Worm (Caenorhabditis elegans) whole organism, L2 larva: ENCODE measurements around the gene mog-2.

ENCODE experiments used
- C34F6.9 ChIP-seq: fragments of 150-350 bp; optimal IDR thresholded peaks from 2 replicates; lab custom pipeline; 2014; ENCODE audit warnings: missing biosample characterization, missing genetic modification characterization
- F13H6.1 ChIP-seq: sonication (generic microtip); optimal IDR thresholded peaks from 2 replicates; lab custom pipeline; 2016; ENCODE audit warnings: missing genetic modification characterization, missing compliant biosample characterization
- Y55F3AM.14 ChIP-seq: fragments of 200-800 bp; sonication (Bioruptor generic); optimal IDR thresholded peaks from 2 replicates; lab custom pipeline; 2018; ENCODE audit warnings: mild to moderate bottlenecking, missing genetic modification characterization, missing compliant biosample characterization
- ZK546.5 ChIP-seq: sonication (generic microtip); optimal IDR thresholded peaks from 2 replicates; lab custom pipeline; 2017; ENCODE audit warnings: missing biosample characterization, missing genetic modification characterization
- alr-1 ChIP-seq: fragments of 150-350 bp; optimal IDR thresholded peaks from 2 replicates; lab custom pipeline; 2014; ENCODE audit warnings: missing biosample characterization, missing genetic modification characterization
- aly-2 ChIP-seq: fragments of 150-350 bp; optimal IDR thresholded peaks from 2 replicates; lab custom pipeline; 2014; ENCODE audit warnings: missing biosample characterization, missing genetic modification characterization
- ama-1 ChIP-seq: fragments of 150-350 bp; optimal IDR thresholded peaks from 2 replicates; lab custom pipeline; 2018; ENCODE audit warnings: inconsistent platforms
- blmp-1 ChIP-seq: sonication (generic microtip); optimal IDR thresholded peaks from 2 replicates; lab custom pipeline; 2017; ENCODE audit warnings: missing genetic modification characterization, mild to moderate bottlenecking, missing compliant biosample characterization, antibody characterized with exemption, moderate library complexity; ENCODE audit not compliant: insufficient read depth
- ceh-16 ChIP-seq: fragments of 150-350 bp; optimal IDR thresholded peaks from 2 replicates; lab custom pipeline; 2014; ENCODE audit warnings: missing biosample characterization, missing genetic modification characterization
- ceh-82 ChIP-seq: fragments of 150-350 bp; optimal IDR thresholded peaks from 2 replicates; lab custom pipeline; 2014; ENCODE audit warnings: missing biosample characterization, missing genetic modification characterization
- crh-2 ChIP-seq: sonication (generic microtip); optimal IDR thresholded peaks from 2 replicates; lab custom pipeline; 2017; ENCODE audit warnings: missing biosample characterization, missing genetic modification characterization
- dmd-4 ChIP-seq: sonication (generic microtip); optimal IDR thresholded peaks from 2 replicates; lab custom pipeline; 2017; ENCODE audit warnings: missing biosample characterization, missing genetic modification characterization
- elt-1 ChIP-seq: fragments of 150-350 bp; optimal IDR thresholded peaks from 2 replicates; lab custom pipeline; 2014; ENCODE audit warnings: missing biosample characterization, missing genetic modification characterization
- elt-3 ChIP-seq: sonication (generic microtip); optimal IDR thresholded peaks from 2 replicates; lab custom pipeline; 2017; ENCODE audit warnings: missing biosample characterization, missing genetic modification characterization
- fos-1 ChIP-seq: fragments of 150-350 bp; optimal IDR thresholded peaks from 2 replicates; lab custom pipeline; 2014; ENCODE audit warnings: missing biosample characterization, missing genetic modification characterization
- gmeb-1 ChIP-seq: fragments of 150-350 bp; optimal IDR thresholded peaks from 2 replicates; lab custom pipeline; 2014; ENCODE audit warnings: missing biosample characterization, missing genetic modification characterization
- lin-11 ChIP-seq: fragments of 150-350 bp; sonication (generic microtip); optimal IDR thresholded peaks from 2 replicates; lab custom pipeline; 2014; ENCODE audit warnings: missing biosample characterization, missing genetic modification characterization, inconsistent platforms, mixed read lengths
- lin-13 ChIP-seq: fragments of 150-350 bp; optimal IDR thresholded peaks from 2 replicates; lab custom pipeline; 2014; ENCODE audit warnings: missing biosample characterization, missing genetic modification reagents, missing genetic modification characterization
- lsy-2 ChIP-seq, 2 experiments: fragments of 150-350 bp in 1 of 2; sonication (generic microtip) in 1 of 2; optimal IDR thresholded peaks; 2 replicates each; lab custom pipeline; 2014 to 2017; ENCODE audit warnings: missing biosample characterization in 2 of 2, missing genetic modification characterization in 2 of 2
- mab-5 ChIP-seq: fragments of 150-350 bp; optimal IDR thresholded peaks from 2 replicates; lab custom pipeline; 2014; ENCODE audit warnings: missing biosample characterization, missing genetic modification characterization
- mbf-1 ChIP-seq: sonication (generic microtip); optimal IDR thresholded peaks from 2 replicates; lab custom pipeline; 2017; ENCODE audit warnings: missing biosample characterization, missing genetic modification characterization
- mdl-1 ChIP-seq, 2 experiments: fragments of 150-350 bp in 1 of 2; sonication (generic microtip) in 1 of 2; optimal IDR thresholded peaks; 2 replicates each; lab custom pipeline; 2017; ENCODE audit warnings: missing biosample characterization in 2 of 2, missing genetic modification characterization in 2 of 2
- nhr-129 ChIP-seq: fragments of 150-350 bp; optimal IDR thresholded peaks from 2 replicates; lab custom pipeline; 2014; ENCODE audit warnings: missing biosample characterization, missing genetic modification characterization
- nhr-23 ChIP-seq: fragments of 150-350 bp; optimal IDR thresholded peaks from 2 replicates; lab custom pipeline; 2014; ENCODE audit warnings: missing biosample characterization, missing genetic modification reagents, missing genetic modification characterization
- nhr-25 ChIP-seq: fragments of 150-350 bp; sonication (generic microtip); optimal IDR thresholded peaks from 3 replicates; lab custom pipeline; 2014; ENCODE audit warnings: missing biosample characterization, missing genetic modification characterization
- nhr-6 ChIP-seq: fragments of 150-350 bp; optimal IDR thresholded peaks from 2 replicates; lab custom pipeline; 2014; ENCODE audit warnings: missing biosample characterization, missing genetic modification characterization
- nhr-77 ChIP-seq: fragments of 150-350 bp; optimal IDR thresholded peaks from 2 replicates; lab custom pipeline; 2014; ENCODE audit warnings: missing biosample characterization, missing genetic modification characterization
- peb-1 ChIP-seq: fragments of 150-350 bp; optimal IDR thresholded peaks from 2 replicates; lab custom pipeline; 2014; ENCODE audit warnings: missing biosample characterization, missing genetic modification characterization
- skn-1 ChIP-seq: sonication (generic microtip); optimal IDR thresholded peaks from 2 replicates; lab custom pipeline; 2017; ENCODE audit warnings: missing biosample characterization, missing genetic modification characterization
- sma-3 ChIP-seq: sonication (generic microtip); optimal IDR thresholded peaks from 2 replicates; lab custom pipeline; 2016; ENCODE audit warnings: missing genetic modification reagents, missing genetic modification characterization, missing compliant biosample characterization
- snpc-4 ChIP-seq: fragments of 150-350 bp; optimal IDR thresholded peaks from 2 replicates; lab custom pipeline; 2014; ENCODE audit warnings: missing biosample characterization, missing genetic modification characterization
- unc-39 ChIP-seq: fragments of 150-350 bp; optimal IDR thresholded peaks from 2 replicates; lab custom pipeline; 2014; ENCODE audit warnings: missing biosample characterization, missing genetic modification characterization
- unc-55 ChIP-seq: fragments of 150-350 bp; sonication (generic microtip); optimal IDR thresholded peaks from 3 replicates; lab custom pipeline; 2014; ENCODE audit warnings: missing biosample characterization, missing genetic modification reagents, missing genetic modification characterization
- unc-62 ChIP-seq: fragments of 150-350 bp; optimal IDR thresholded peaks from 2 replicates; lab custom pipeline; 2014; ENCODE audit warnings: missing biosample characterization, missing genetic modification reagents, missing genetic modification characterization
- zag-1 ChIP-seq: fragments of 150-350 bp; optimal IDR thresholded peaks from 2 replicates; lab custom pipeline; 2014; ENCODE audit warnings: missing biosample characterization, missing genetic modification characterization
- ztf-1 ChIP-seq: fragments of 200-800 bp; sonication (Bioruptor generic); conservative IDR thresholded peaks from 2 replicates; pipeline ENCODE4 v1.3.6; 2022; ENCODE audit warnings: missing genetic modification characterization, missing compliant biosample characterization
- ztf-11 ChIP-seq: sonication (generic microtip); optimal IDR thresholded peaks from 2 replicates; lab custom pipeline; 2017; ENCODE audit warnings: missing biosample characterization, missing genetic modification characterization
- ztf-4 ChIP-seq: fragments of 150-350 bp; optimal IDR thresholded peaks from 2 replicates; lab custom pipeline; 2014; ENCODE audit warnings: missing biosample characterization, missing genetic modification characterization

mog-2 gene

ce11 chrII:4339882-4340281 is 15.7 kb downstream of the mog-2 start, which contains the start of gene athp-2:
athp-2 (plus strand) TSS chrII:4340182.
- no peak for TF ChIP-seq unc-39 (tag; lab: Kevin White, UChicago)
- no peak for TF ChIP-seq ztf-11
- TF ChIP-seq nhr-77 (tag; lab: Kevin White, UChicago), result no peak
- TF ChIP-seq peb-1 (tag; lab: Kevin White, UChicago), result no peak
- TF ChIP-seq ZK546.5, result no peak
- no peak for TF ChIP-seq nhr-6 (tag; lab: Kevin White, UChicago)
- TF ChIP-seq elt-3 (tag; lab: Kevin White, UChicago), result no peak
- no peak for TF ChIP-seq nhr-23 (tag; lab: Kevin White, UChicago)
- no peak for TF ChIP-seq unc-62 (GFP tag; lab: Kevin White, UChicago)
- TF ChIP-seq zag-1 (tag; lab: Kevin White, UChicago), result no peak
- no peak for TF ChIP-seq nhr-25
- no peak for TF ChIP-seq ztf-1 (GFP tag; lab: Robert Waterston, UW)
- no peak for TF ChIP-seq F13H6.1 (tag; lab: Kevin White, UChicago)
- no peak for TF ChIP-seq skn-1
- no peak for TF ChIP-seq ztf-4 (tag; lab: Kevin White, UChicago)

ce11 chrII:4341484-4341883 is 17.3 kb downstream of the mog-2 start:
- no peak for TF ChIP-seq ceh-82
- TF ChIP-seq unc-55 (GFP tag; lab: Kevin White, UChicago), result no peak
- no peak for TF ChIP-seq crh-2 (tag; lab: Kevin White, UChicago)
- no peak for TF ChIP-seq snpc-4 (tag; lab: Kevin White, UChicago)
- TF ChIP-seq aly-2 (tag; lab: Kevin White, UChicago), result no peak

DNA sequence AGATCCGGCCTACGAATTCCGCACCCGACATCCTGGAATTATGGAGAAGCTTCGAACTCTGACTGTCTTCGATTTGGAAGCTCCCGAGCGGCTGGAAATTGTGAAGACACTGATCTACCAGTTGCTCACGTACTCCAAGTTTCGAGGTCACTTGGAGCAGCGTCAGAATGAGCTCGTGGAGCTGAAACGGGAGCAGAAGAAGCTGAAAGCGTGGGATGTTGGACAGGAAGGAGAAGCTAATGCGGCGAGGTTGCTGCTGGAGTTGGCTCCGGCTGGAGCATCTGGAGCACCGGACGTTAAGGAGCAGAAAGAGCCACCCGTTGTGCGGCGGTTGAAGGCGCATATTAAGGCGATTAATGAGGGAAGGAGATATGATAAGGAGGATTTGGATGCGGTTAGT is 20.2 kb downstream of the mog-2 start:
- TF ChIP-seq ceh-82 (no peak), crh-2 (tag; lab: Kevin White, UChicago) (no peak), nhr-77 (tag; lab: Kevin White, UChicago) (no peak), mbf-1 (tag; lab: Kevin White, UChicago) (no peak), lin-11 (tag; lab: Kevin White, UChicago) (no peak), peb-1 (tag; lab: Kevin White, UChicago) (no peak), ztf-1 (GFP tag; lab: Robert Waterston, UW) (no peak), elt-1 (tag; lab: Kevin White, UChicago) (no peak), ama-1 (lab: Kevin White, UChicago) (no peak), ZK546.5 (no peak), blmp-1 (no peak), nhr-25 (no peak), ceh-16 (tag; lab: Kevin White, UChicago) (no peak), nhr-129 (tag; lab: Kevin White, UChicago) (no peak), gmeb-1 (tag; lab: Kevin White, UChicago) (no peak), mdl-1 (tag; optimal IDR thresholded peaks at IDR 0.05; lab: Kevin White, UChicago) (no peak), dmd-4 (no peak), ztf-4 (tag; lab: Kevin White, UChicago) (no peak)
- TF ChIP-seq, all 48 proteins: peak for 0

- TF ChIP-seq ztf-1 (GFP tag; lab: Robert Waterston, UW) (no peak), zag-1 (tag; lab: Kevin White, UChicago) (no peak), fos-1 (tag; lab: Kevin White, UChicago) (no peak), ztf-4 (tag; lab: Kevin White, UChicago) (no peak), mab-5 (no peak), aly-2 (tag; lab: Kevin White, UChicago) (no peak), nhr-6 (tag; lab: Kevin White, UChicago) (no peak), lin-13 (GFP tag; lab: Kevin White, UChicago) (no peak), Y55F3AM.14 (GFP tag; lab: Kevin White, UChicago) (no peak), dmd-4 (no peak), ztf-11 (no peak), elt-3 (tag; lab: Kevin White, UChicago) (no peak), unc-55 (GFP tag; lab: Kevin White, UChicago) (no peak), sma-3 (GFP tag; lab: Kevin White, UChicago) (no peak), lin-11 (tag; lab: Kevin White, UChicago) (no peak), C34F6.9 (tag; lab: Kevin White, UChicago) (no peak), lsy-2 (tag; optimal IDR thresholded peaks at IDR 0.05; lab: Kevin White, UChicago) (no peak), alr-1 (tag; lab: Kevin White, UChicago) (no peak)
Measured at ce11 chrII:4350888-4351287, 26.7 kb downstream of the mog-2 start, which contains the start of gene H20J04.9. H20J04.9 (plus strand) TSS chrII:4351188.
